Fruit fly (Drosophila melanogaster): Measurements from ENCODE around the gene Cep164.

The Cep164 gene

DNA sequence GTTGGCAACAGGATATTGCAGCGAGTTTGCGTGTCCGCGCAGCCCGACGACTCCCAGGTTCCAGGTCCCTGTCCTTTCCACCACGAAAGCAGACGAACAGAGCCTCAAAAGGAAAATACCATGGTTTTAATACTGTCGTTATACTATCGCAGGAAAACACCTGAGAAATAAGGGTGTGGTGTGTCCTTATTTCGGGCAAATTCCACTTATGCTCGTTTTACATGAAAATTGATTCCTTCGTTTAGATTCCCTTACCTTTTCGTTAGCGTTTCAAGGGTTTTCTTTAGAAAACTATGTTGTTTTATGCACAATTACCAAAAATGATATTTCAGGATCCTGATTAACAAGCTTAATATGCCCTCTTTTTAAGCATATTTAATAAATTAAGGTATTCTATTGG, at the start of gene Cep164:
TSS of gene Cep164 (minus strand) at position 101 of the 400 bp plus-strand sequence.
- TF ChIP-seq jim (GFP tag; optimal IDR thresholded peaks at IDR 0.05) (no peak), fru (GFP tag; optimal IDR thresholded peaks at IDR 0.05) (no peak)

DNA sequence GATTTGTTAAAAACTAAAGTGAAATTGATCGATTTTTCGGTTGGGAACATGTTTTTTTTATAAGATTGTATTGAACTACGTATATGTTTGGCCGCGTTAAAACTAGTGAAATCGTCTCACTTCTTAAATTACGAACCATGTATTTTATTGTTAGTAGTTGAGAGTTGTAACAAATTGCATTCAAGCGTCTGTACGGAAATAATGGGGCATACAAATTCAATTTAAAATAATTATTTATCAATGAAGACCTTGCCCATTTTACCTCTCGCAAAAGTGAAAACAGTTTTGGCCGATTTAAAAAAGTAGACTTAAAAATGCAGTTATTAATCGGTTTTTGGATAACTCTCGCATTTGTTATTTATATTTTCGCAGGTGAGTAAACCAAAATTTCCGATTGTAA, 26.1 kb upstream of the Cep164 start, which contains the start of gene Muc14A:
TSS of gene Muc14A (plus strand) at position 301 of the 400 bp plus-strand sequence.
- TF ChIP-seq psq (GFP tag; optimal IDR thresholded peaks at IDR 0.05), result no peak
- TF ChIP-seq Abd-B (GFP tag; optimal IDR thresholded peaks at IDR 0.05), result no peak
- no peak for TF ChIP-seq N (GFP tag; optimal IDR thresholded peaks at IDR 0.05)
- no peak for TF ChIP-seq sage (GFP tag; optimal IDR thresholded peaks at IDR 0.05)
- no peak for TF ChIP-seq h (GFP tag; optimal IDR thresholded peaks at IDR 0.05)
- TF ChIP-seq Dif (GFP tag; optimal IDR thresholded peaks at IDR 0.05; ENCODE audit: partially characterized antibody), result no peak
- TF ChIP-seq Jra (GFP tag; optimal IDR thresholded peaks at IDR 0.05), result no peak
- no peak for TF ChIP-seq br (GFP tag; optimal IDR thresholded peaks at IDR 0.05)
- no peak for TF ChIP-seq Dfd (GFP tag; optimal IDR thresholded peaks at IDR 0.05)
- no peak for TF ChIP-seq Hr78 (GFP tag; optimal IDR thresholded peaks at IDR 0.05)

DNA sequence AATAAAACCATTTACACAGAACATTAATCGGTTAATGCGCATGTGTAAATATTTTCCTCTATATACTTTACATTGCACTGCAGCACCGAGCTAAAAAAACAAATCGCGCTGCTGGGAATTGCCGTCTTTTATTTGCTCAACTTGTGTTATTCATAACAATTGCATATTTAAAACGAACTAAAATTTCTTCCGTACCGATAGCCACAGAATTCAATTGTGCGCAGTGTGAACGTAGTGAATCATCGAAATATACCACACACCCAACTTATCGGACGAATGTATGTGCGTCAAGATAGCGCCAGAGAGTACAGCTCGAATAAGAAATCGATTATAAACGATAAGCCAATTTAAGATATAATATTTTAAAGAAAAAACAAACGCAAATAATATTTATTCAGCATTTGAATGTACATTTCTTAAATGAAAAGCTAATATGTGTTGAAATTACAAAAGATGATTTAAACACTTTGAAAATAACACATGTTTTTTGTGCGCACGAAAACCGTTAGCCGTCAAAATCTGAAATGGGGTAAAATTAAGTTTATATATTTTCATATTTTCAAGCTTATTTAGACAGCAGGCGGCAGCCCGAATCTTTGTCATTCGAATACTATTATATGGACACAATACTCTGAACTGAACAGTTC, 22.9 kb upstream of the Cep164 start, which contains the start of the genes vap and CG12698:
TSS of gene vap (minus strand) at position 262 of the 647 bp plus-strand sequence.
TSS of gene CG12698 (plus strand) at position 597 of the 647 bp plus-strand sequence.
- no peak for TF ChIP-seq CrebA (GFP tag; optimal IDR thresholded peaks at IDR 0.05; ENCODE audit: borderline replicate concordance)
- TF ChIP-seq lola (GFP tag; optimal IDR thresholded peaks at IDR 0.05), result no peak
- TF ChIP-seq brk (GFP tag; optimal IDR thresholded peaks at IDR 0.05), result no peak
- peak; percentile 35 for TF ChIP-seq Vsx2 (GFP tag; optimal IDR thresholded peaks at IDR 0.05; ENCODE audit: partially characterized antibody)
- no peak for TF ChIP-seq usp (GFP tag; optimal IDR thresholded peaks at IDR 0.05)
- TF ChIP-seq fru (GFP tag; optimal IDR thresholded peaks at IDR 0.05), result peak; percentile 22
- TF ChIP-seq sv (GFP tag; optimal IDR thresholded peaks at IDR 0.05), result no peak
- no peak for TF ChIP-seq h (GFP tag; optimal IDR thresholded peaks at IDR 0.05)
- no peak for TF ChIP-seq foxo (GFP tag; optimal IDR thresholded peaks at IDR 0.05)

DNA sequence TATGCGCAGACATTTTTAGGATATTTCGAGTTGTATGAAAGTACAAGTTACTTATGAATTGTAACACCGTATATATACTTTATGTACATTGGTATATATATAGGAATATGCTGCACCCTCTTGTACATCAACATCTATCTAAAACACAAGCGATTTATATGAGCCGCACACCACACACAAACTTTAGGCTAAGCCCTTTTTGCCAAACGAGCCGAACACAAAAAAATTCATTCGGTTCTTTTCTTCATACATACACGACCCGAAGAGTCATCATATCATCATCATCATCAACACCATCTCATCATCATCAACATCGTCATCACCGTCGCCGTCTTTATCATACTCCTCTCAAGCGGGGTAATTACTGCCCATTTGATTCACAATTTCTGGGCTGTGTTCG, 22.3 kb upstream of the Cep164 start:
- TF ChIP-seq foxo (GFP tag; optimal IDR thresholded peaks at IDR 0.05), result no peak
- peak; percentile 5 for TF ChIP-seq OdsH (GFP tag; optimal IDR thresholded peaks at IDR 0.05)
- no peak for TF ChIP-seq CrebA (GFP tag; optimal IDR thresholded peaks at IDR 0.05; ENCODE audit: borderline replicate concordance)
- no peak for TF ChIP-seq brk (GFP tag; optimal IDR thresholded peaks at IDR 0.05)
- TF ChIP-seq Dfd (GFP tag; optimal IDR thresholded peaks at IDR 0.05), result no peak

DNA sequence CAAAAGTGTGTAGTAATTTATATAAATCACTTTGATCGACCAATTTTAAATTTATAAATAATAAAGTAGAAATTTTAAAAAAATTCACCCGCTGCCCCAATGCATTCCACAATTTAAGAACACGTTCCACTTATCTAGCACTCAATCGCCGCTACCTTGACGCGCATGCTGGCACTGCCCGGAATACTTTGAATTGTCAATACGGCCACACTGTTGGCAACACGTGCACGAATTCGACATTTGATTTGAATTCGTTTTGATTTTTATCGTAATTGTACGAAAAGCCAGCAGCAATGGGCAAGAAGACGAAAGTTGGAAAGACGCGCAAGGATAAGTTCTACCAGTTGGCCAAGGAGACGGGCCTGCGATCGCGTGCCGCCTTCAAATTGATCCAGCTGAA, 14.1 kb upstream of the Cep164 start, which contains the start of gene CG8939:
TSS of gene CG8939 (plus strand) at position 186 of the 400 bp plus-strand sequence.
- TF ChIP-seq Myc (optimal IDR thresholded peaks at IDR 0.05) (peak; percentile 54), lola (GFP tag; optimal IDR thresholded peaks at IDR 0.05) (no peak)

DNA sequence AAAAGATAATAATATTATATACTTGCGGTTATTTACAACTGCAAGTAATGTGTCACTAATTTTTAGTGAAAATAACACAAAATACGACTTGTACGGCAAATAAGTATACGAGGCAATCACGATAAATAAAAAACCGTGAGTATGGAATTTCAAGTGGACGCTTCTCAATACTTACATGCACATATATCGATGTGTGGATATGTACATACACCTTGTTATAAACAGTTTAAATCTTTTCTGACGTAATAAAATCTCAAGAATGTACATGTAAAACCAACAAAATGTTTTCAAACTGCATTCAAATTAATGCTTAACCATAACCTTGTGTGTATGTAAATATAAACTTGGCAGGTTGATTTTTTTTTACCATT, 9.8 kb upstream of the Cep164 start:
- TF ChIP-seq HLH106 (tag; optimal IDR thresholded peaks at IDR 0.05) (no peak), Rel (GFP tag; optimal IDR thresholded peaks at IDR 0.05) (no peak), Rel (tag; optimal IDR thresholded peaks at IDR 0.05) (no peak), N (GFP tag; optimal IDR thresholded peaks at IDR 0.05) (no peak), usp (GFP tag; optimal IDR thresholded peaks at IDR 0.05) (no peak), Abd-B (GFP tag; optimal IDR thresholded peaks at IDR 0.05) (no peak), br (GFP tag; optimal IDR thresholded peaks at IDR 0.05) (no peak), OdsH (GFP tag; optimal IDR thresholded peaks at IDR 0.05) (no peak), psq (GFP tag; optimal IDR thresholded peaks at IDR 0.05) (no peak), fru (GFP tag; optimal IDR thresholded peaks at IDR 0.05) (no peak), jim (GFP tag; optimal IDR thresholded peaks at IDR 0.05) (no peak), Jra (GFP tag; optimal IDR thresholded peaks at IDR 0.05) (no peak)

DNA sequence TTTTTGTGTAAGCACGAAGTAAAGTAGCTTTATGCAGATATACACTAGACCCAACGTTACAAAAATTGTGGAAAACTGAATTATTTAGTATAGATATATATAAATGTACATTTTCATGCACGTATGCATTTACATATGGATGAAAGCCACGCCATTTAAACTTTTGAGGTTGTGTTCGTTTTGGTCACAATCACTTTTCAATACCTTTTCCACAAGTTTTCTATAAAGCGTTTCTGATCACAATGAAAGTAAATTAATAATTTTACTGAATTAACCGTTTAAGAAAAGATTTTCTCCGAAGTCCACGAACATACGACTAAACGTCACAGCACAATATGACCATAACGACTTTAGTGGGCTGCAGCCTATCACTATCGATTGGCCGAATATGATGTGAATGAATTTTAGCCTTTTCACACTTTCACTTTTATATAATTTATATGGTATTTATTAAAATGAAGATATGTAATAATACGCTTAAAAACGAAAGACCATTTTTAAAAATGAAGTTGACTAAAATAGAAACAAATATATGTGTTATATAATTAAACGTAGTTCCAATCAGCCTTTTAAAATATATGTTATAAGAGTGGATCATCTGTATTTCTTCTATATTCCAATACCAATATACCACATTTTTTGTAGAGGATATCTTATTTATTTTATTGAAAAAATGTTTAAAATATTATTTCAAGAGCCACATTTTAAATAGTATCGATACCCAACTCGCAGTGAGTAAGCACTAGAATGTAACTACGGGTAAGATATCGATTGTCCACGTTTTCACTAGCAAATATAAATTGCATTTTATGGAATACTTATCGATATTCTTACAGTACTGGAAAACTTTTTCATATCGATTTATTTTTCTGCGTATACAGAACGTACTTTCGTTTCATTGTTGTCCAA, 9.1 kb upstream of the Cep164 start, which contains the start of the genes CG46312, eIF5 and exd:
TSS of gene CG46312 (minus strand) at position 357 of the 909 bp plus-strand sequence.
TSS of gene eIF5 (minus strand) at position 357 of the 909 bp plus-strand sequence.
TSS of gene exd (plus strand) at position 851 of the 909 bp plus-strand sequence.
- TF ChIP-seq HLH106 (tag; optimal IDR thresholded peaks at IDR 0.05) (peak; percentile 2), br (GFP tag; optimal IDR thresholded peaks at IDR 0.05) (no peak), Rel (GFP tag; optimal IDR thresholded peaks at IDR 0.05) (no peak), Rel (tag; optimal IDR thresholded peaks at IDR 0.05) (peak; percentile 18)
